Worm (Caenorhabditis elegans): Measurements from ENCODE around the gene srxa-15.

srxa-15 gene

DNA sequence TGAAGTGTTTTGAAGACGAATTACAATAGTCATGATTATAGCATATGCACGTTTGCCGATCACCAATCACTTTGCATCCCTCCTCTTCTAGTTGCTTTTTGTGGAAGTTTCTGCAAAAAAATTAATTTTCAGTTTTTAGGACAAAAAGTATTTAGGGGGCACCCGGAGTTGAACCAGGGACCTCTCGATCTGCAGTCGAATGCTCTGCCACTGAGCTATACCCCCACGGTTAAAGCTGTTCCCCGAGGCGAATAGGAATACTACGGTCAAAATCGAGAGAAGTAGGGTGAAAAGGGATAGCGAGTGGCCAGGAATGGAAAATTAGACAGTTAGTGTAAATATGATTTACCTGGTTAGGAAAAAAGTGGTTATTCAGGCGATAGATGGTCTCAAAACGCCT is 52.0 kb downstream of the srxa-15 start (continued):
- TF ChIP-seq let-526 (GFP tag; IDR thresholded peaks at IDR 0.05) (no peak), tbp1 (GFP tag; optimal IDR thresholded peaks at IDR 0.05) (peak; percentile 94), nhr-80 (tag; optimal IDR thresholded peaks at IDR 0.05) (peak; percentile 10), F39B2.1 (GFP tag; IDR thresholded peaks at IDR 0.05) (no peak), F10E7.11 (tag; optimal IDR thresholded peaks at IDR 0.05) (no peak)

All from whole organism, young adult.